Fruit fly (Drosophila melanogaster) whole organism, embryonic: ENCODE results near the gene PRL-1.

ENCODE experiments used
- Atf3 ChIP-seq: fragments of 200-800 bp; sonication (Bioruptor generic); optimal IDR thresholded peaks from 3 replicates; lab custom pipeline; 2016; ENCODE audit warnings: missing biosample characterization, missing genetic modification characterization
- Awh ChIP-seq: fragments of 200-800 bp; sonication (Bioruptor generic); IDR thresholded peaks from 2 replicates; pipeline ENCODE4, ENCODE4 v1.3.6; 2022; ENCODE audit warnings: missing biosample characterization, missing genetic modification characterization
- BtbVII ChIP-seq: fragments of 200-800 bp; sonication (Bioruptor generic); optimal IDR thresholded peaks from 3 replicates; lab custom pipeline; 2017; ENCODE audit warnings: missing biosample characterization, mild to moderate bottlenecking, missing genetic modification characterization
- C15 ChIP-seq: fragments of 200-800 bp; sonication (Bioruptor generic); IDR thresholded peaks from 3 replicates; pipeline ENCODE4 v1.3.6; 2022; ENCODE audit warnings: missing biosample characterization, missing genetic modification characterization
- CG10274 ChIP-seq: fragments of 200-800 bp; sonication (Bioruptor generic); optimal IDR thresholded peaks from 3 replicates; lab custom pipeline; 2017; ENCODE audit warnings: missing biosample characterization, mild to moderate bottlenecking, missing genetic modification characterization
- CG10462 ChIP-seq: fragments of 200-800 bp; sonication (Bioruptor generic); optimal IDR thresholded peaks from 2 replicates; lab custom pipeline; 2016; ENCODE audit warnings: missing biosample characterization, missing genetic modification characterization
- CG12155 ChIP-seq: fragments of 200-800 bp; sonication (Bioruptor generic); optimal IDR thresholded peaks from 3 replicates; lab custom pipeline; 2016; ENCODE audit warnings: missing biosample characterization, missing genetic modification characterization
- CG14014 ChIP-seq: fragments of 200-800 bp; sonication (Bioruptor generic); IDR thresholded peaks from 2 replicates; pipeline ENCODE4 v1.3.6; 2022; ENCODE audit warnings: missing biosample characterization, missing genetic modification characterization
- CG17359 ChIP-seq: fragments of 200-800 bp; sonication (Bioruptor generic); optimal IDR thresholded peaks from 3 replicates; lab custom pipeline; 2018; ENCODE audit warnings: missing biosample characterization, mild to moderate bottlenecking, missing genetic modification characterization, moderate library complexity
- CG17385 ChIP-seq: fragments of 200-800 bp; sonication (Bioruptor generic); optimal IDR thresholded peaks from 3 replicates; lab custom pipeline; 2018; ENCODE audit warnings: missing biosample characterization, mild to moderate bottlenecking, missing genetic modification characterization
- CG18262 ChIP-seq: fragments of 200-800 bp; optimal IDR thresholded peaks from 3 replicates; lab custom pipeline; 2019; ENCODE audit warnings: missing biosample characterization, mild to moderate bottlenecking, missing genetic modification characterization, moderate library complexity
- CG1832 ChIP-seq: fragments of 200-800 bp; sonication (Bioruptor generic); optimal IDR thresholded peaks from 2 replicates; lab custom pipeline; 2017; ENCODE audit warnings: missing biosample characterization, mild to moderate bottlenecking, missing genetic modification characterization, inconsistent platforms
- CG18599 ChIP-seq: fragments of 200-800 bp; sonication (Bioruptor generic); optimal IDR thresholded peaks from 3 replicates; lab custom pipeline; 2017; ENCODE audit warnings: missing biosample characterization, missing genetic modification characterization, mild to moderate bottlenecking, moderate library complexity, missing genetic modification reagents
- CG2875 ChIP-seq: fragments of 200-800 bp; sonication (Bioruptor generic); optimal IDR thresholded peaks from 2 replicates; lab custom pipeline; 2017; ENCODE audit warnings: missing biosample characterization, mild to moderate bottlenecking, missing genetic modification characterization, missing genetic modification reagents
- CG2889 ChIP-seq: fragments of 200-800 bp; sonication (Bioruptor generic); IDR thresholded peaks from 3 replicates; pipeline ENCODE4 v1.3.6; 2022; ENCODE audit warnings: missing biosample characterization, missing genetic modification characterization
- CG3065 ChIP-seq: fragments of 200-800 bp; sonication (Bioruptor generic); optimal IDR thresholded peaks from 2 replicates; lab custom pipeline; 2016; ENCODE audit warnings: missing biosample characterization, missing genetic modification characterization
- CG31441 ChIP-seq: fragments of 200-800 bp; sonication (Bioruptor generic); IDR thresholded peaks from 2 replicates; pipeline ENCODE4 v1.3.6; 2022; ENCODE audit warnings: missing biosample characterization, missing genetic modification characterization
- CG3995 ChIP-seq: fragments of 200-800 bp; sonication (Bioruptor generic); optimal IDR thresholded peaks from 3 replicates; lab custom pipeline; 2016; ENCODE audit warnings: missing biosample characterization, missing genetic modification characterization
- CG4424 ChIP-seq: fragments of 200-800 bp; sonication (Bioruptor generic); optimal IDR thresholded peaks from 3 replicates; lab custom pipeline; 2016; ENCODE audit warnings: missing biosample characterization, missing genetic modification characterization
- CG6791 ChIP-seq: fragments of 200-800 bp; sonication (Bioruptor generic); IDR thresholded peaks from 3 replicates; pipeline ENCODE4 v1.3.6; 2022; ENCODE audit warnings: missing biosample characterization, missing genetic modification characterization; ENCODE audit not compliant: partially characterized antibody
- CG6854 ChIP-seq: fragments of 200-800 bp; sonication (Bioruptor generic); optimal IDR thresholded peaks from 3 replicates; lab custom pipeline; 2017; ENCODE audit warnings: missing biosample characterization, mild to moderate bottlenecking, missing genetic modification characterization
- Camta ChIP-seq: fragments of 200-800 bp; sonication (Bioruptor generic); optimal IDR thresholded peaks from 2 replicates; lab custom pipeline; 2016; ENCODE audit warnings: missing biosample characterization, missing genetic modification characterization
- Deaf1 ChIP-seq: fragments of 200-800 bp; optimal IDR thresholded peaks from 3 replicates; lab custom pipeline; 2019; ENCODE audit warnings: missing biosample characterization, mild to moderate bottlenecking, missing genetic modification characterization, moderate library complexity
- E2f1 ChIP-seq: fragments of 200-800 bp; sonication (Bioruptor generic); IDR thresholded peaks from 2 replicates; pipeline ENCODE4 v1.3.6; 2022; ENCODE audit warnings: missing biosample characterization, missing genetic modification characterization
- ERR ChIP-seq: fragments of 200-800 bp; sonication (Bioruptor generic); optimal IDR thresholded peaks from 2 replicates; lab custom pipeline; 2016; ENCODE audit warnings: missing biosample characterization, missing genetic modification characterization
- H15 ChIP-seq: fragments of 200-800 bp; sonication (Bioruptor generic); IDR thresholded peaks from 3 replicates; pipeline ENCODE4 v1.3.6; 2022; ENCODE audit warnings: missing biosample characterization, missing genetic modification characterization
- HLH3B ChIP-seq: fragments of 200-800 bp; sonication (Bioruptor generic); IDR thresholded peaks from 2 replicates; pipeline ENCODE4 v1.3.6; 2022; ENCODE audit warnings: missing biosample characterization, missing genetic modification characterization
- Kr ChIP-seq: fragments of 200-800 bp; sonication (Bioruptor generic); optimal IDR thresholded peaks from 2 replicates; lab custom pipeline; 2017; ENCODE audit warnings: missing biosample characterization, mild to moderate bottlenecking, missing genetic modification characterization
- Max ChIP-seq: fragments of 200-800 bp; sonication (Bioruptor generic); optimal IDR thresholded peaks from 2 replicates; lab custom pipeline; 2016; ENCODE audit warnings: missing biosample characterization, mild to moderate bottlenecking, missing genetic modification characterization
- Med ChIP-seq: fragments of 200-800 bp; sonication (Bioruptor generic); peaks from one replicate; lab custom pipeline; 2016; ENCODE audit warnings: missing biosample characterization, missing genetic modification characterization, mild to moderate bottlenecking, inconsistent platforms, moderate library complexity
- Spps ChIP-seq: fragments of 200-800 bp; sonication (Bioruptor generic); optimal IDR thresholded peaks from 2 replicates; lab custom pipeline; 2018; ENCODE audit warnings: missing biosample characterization, mild to moderate bottlenecking, missing genetic modification characterization
- TFAM ChIP-seq: fragments of 200-800 bp; sonication (Bioruptor generic); optimal IDR thresholded peaks from 2 replicates; lab custom pipeline; 2017; ENCODE audit warnings: missing biosample characterization, missing genetic modification characterization, inconsistent platforms
- YL-1 ChIP-seq: fragments of 200-800 bp; sonication (Bioruptor generic); optimal IDR thresholded peaks from 3 replicates; lab custom pipeline; 2017; ENCODE audit warnings: missing biosample characterization, mild to moderate bottlenecking, missing genetic modification characterization
- ab ChIP-seq: fragments of 200-800 bp; sonication (Bioruptor generic); optimal IDR thresholded peaks from 2 replicates; lab custom pipeline; 2016; ENCODE audit warnings: missing biosample characterization, missing genetic modification characterization
- ash1 ChIP-seq: fragments of 200-800 bp; sonication (Bioruptor generic); optimal IDR thresholded peaks from 2 replicates; lab custom pipeline; 2018; ENCODE audit warnings: missing biosample characterization, mild to moderate bottlenecking, missing genetic modification characterization
- bsh ChIP-seq, 2 experiments: fragments of 200-800 bp; sonication (Bioruptor generic); optimal IDR thresholded peaks; 2 replicates each; lab custom pipeline; 2017 to 2018; ENCODE audit warnings: mild to moderate bottlenecking in 2 of 2, missing biosample characterization in 2 of 2, missing genetic modification characterization in 2 of 2, moderate library complexity in 1 of 2
- cato ChIP-seq: fragments of 200-800 bp; sonication (Bioruptor generic); optimal IDR thresholded peaks from 2 replicates; lab custom pipeline; 2016; ENCODE audit warnings: missing biosample characterization, missing genetic modification characterization, borderline replicate concordance
- corto ChIP-seq: fragments of 200-800 bp; sonication (Bioruptor generic); optimal IDR thresholded peaks from 2 replicates; lab custom pipeline; 2016; ENCODE audit warnings: missing biosample characterization, mild to moderate bottlenecking, missing genetic modification characterization, moderate library complexity
- fd102C ChIP-seq: fragments of 200-800 bp; sonication (Bioruptor generic); optimal IDR thresholded peaks from 2 replicates; lab custom pipeline; 2018; ENCODE audit warnings: missing biosample characterization, mild to moderate bottlenecking, missing genetic modification characterization, moderate library complexity
- gce ChIP-seq: fragments of 200-800 bp; sonication (Bioruptor generic); IDR thresholded peaks from 3 replicates; pipeline ENCODE4 v1.3.6; 2022; ENCODE audit warnings: missing biosample characterization, missing genetic modification characterization
- hb ChIP-seq: fragments of 200-800 bp; sonication (Bioruptor generic); IDR thresholded peaks from 3 replicates; pipeline ENCODE4 v1.3.6; 2022; ENCODE audit warnings: missing biosample characterization, missing genetic modification characterization; ENCODE audit not compliant: partially characterized antibody
- ind ChIP-seq: fragments of 200-800 bp; sonication (Bioruptor generic); optimal IDR thresholded peaks from 3 replicates; lab custom pipeline; 2016; ENCODE audit warnings: missing biosample characterization, missing genetic modification characterization
- jigr1 ChIP-seq: fragments of 200-800 bp; sonication (Bioruptor generic); IDR thresholded peaks from 3 replicates; pipeline ENCODE4 v1.3.6; 2022; ENCODE audit warnings: missing biosample characterization, missing genetic modification characterization
- lmd ChIP-seq: fragments of 200-800 bp; sonication (Bioruptor generic); IDR thresholded peaks from 2 replicates; pipeline ENCODE4 v1.3.6; 2022; ENCODE audit warnings: missing biosample characterization, missing genetic modification characterization
- ro ChIP-seq: fragments of 200-800 bp; sonication (Bioruptor generic); IDR thresholded peaks from 2 replicates; pipeline ENCODE4 v1.3.6; 2022; ENCODE audit warnings: missing biosample characterization, missing genetic modification characterization
- sc ChIP-seq, 3 experiments: fragments of >200 bp in 2 of 3; fragments of 200-800 bp in 1 of 3; sonication (Bioruptor generic) in 1 of 3; optimal IDR thresholded peaks; 2 replicates in 2 of 3; 3 replicates in 1 of 3; lab custom pipeline; 2017; ENCODE audit warnings: mild to moderate bottlenecking in 1 of 3, missing biosample characterization in 1 of 3, missing genetic modification characterization in 1 of 3, missing genetic modification reagents in 1 of 3
- sens ChIP-seq: fragments of 200-800 bp; sonication (Bioruptor generic); peaks from one replicate; lab custom pipeline; 2016; ENCODE audit warnings: missing biosample characterization, missing genetic modification characterization
- slou ChIP-seq: fragments of 200-800 bp; sonication (Bioruptor generic); optimal IDR thresholded peaks from 3 replicates; lab custom pipeline; 2016; ENCODE audit warnings: missing biosample characterization, missing genetic modification characterization
- slp2 ChIP-seq: fragments of 200-800 bp; sonication (Bioruptor generic); optimal IDR thresholded peaks from 2 replicates; lab custom pipeline; 2016; ENCODE audit warnings: missing biosample characterization, missing genetic modification characterization
- trh ChIP-seq: fragments of 200-800 bp; sonication (Bioruptor generic); optimal IDR thresholded peaks from 2 replicates; lab custom pipeline; 2016; ENCODE audit warnings: missing biosample characterization, missing genetic modification characterization
- vfl ChIP-seq: fragments of 200-800 bp; sonication (Bioruptor generic); optimal IDR thresholded peaks from 2 replicates; lab custom pipeline; 2016; ENCODE audit warnings: missing biosample characterization, missing genetic modification characterization
- zen2 ChIP-seq: fragments of 200-800 bp; sonication (Bioruptor generic); IDR thresholded peaks from 3 replicates; pipeline ENCODE4 v1.3.6; 2022; ENCODE audit warnings: missing biosample characterization, missing genetic modification characterization; ENCODE audit not compliant: partially characterized antibody

PRL-1 gene

dm6 chr2L:16275809-16276178, 18.4 kb upstream of the PRL-1 start (continued):
- peak; percentile 11 for TF ChIP-seq ind (GFP tag; lab: Kevin White, UChicago)
- no peak for TF ChIP-seq CG6791
- peak; percentile 86 for TF ChIP-seq CG18599 (GFP tag; lab: Kevin White, UChicago)
- TF ChIP-seq CG3065 (GFP tag; lab: Kevin White, UChicago): no peak
- TF ChIP-seq CG17385 (GFP tag; lab: Kevin White, UChicago): peak; percentile 43
- TF ChIP-seq CG2889 (GFP tag; lab: Robert Waterston, UW): no peak
- TF ChIP-seq hb (GFP tag; lab: Robert Waterston, UW): no peak
- no peak for TF ChIP-seq Max (GFP tag; lab: Kevin White, UChicago)
- no peak for TF ChIP-seq CG3995
- TF ChIP-seq Spps (tag; lab: Kevin White, UChicago): no peak
- peak; percentile 68 for TF ChIP-seq CG14014 (GFP tag; lab: Robert Waterston, UW)
- TF ChIP-seq jigr1 (GFP tag; lab: Robert Waterston, UW): no peak
- TF ChIP-seq Atf3 (GFP tag; lab: Kevin White, UChicago): no peak
- TF ChIP-seq HLH3B (GFP tag; lab: Robert Waterston, UW): no peak
- TF ChIP-seq ash1: no peak
- peak; percentile 77 for TF ChIP-seq sens (GFP tag; lab: Kevin White, UChicago)
- no peak for TF ChIP-seq corto (GFP tag; lab: Kevin White, UChicago)
- no peak for TF ChIP-seq Camta
- TF ChIP-seq CG17359 (tag; lab: Kevin White, UChicago): peak; percentile 48
- no peak for TF ChIP-seq gce
- no peak for TF ChIP-seq CG4424 (GFP tag; lab: Kevin White, UChicago)
- TF ChIP-seq ERR: no peak
- peak in 1 of 2 experiments; percentile 41 for TF ChIP-seq bsh (GFP tag; optimal IDR thresholded peaks at IDR 0.05; lab: Kevin White, UChicago)
- TF ChIP-seq YL-1: peak; percentile 15
- TF ChIP-seq H15 (GFP tag; lab: Robert Waterston, UW): no peak
- no peak for TF ChIP-seq CG10274 (GFP tag; lab: Kevin White, UChicago)
- peak; percentile 61 for TF ChIP-seq CG31441 (GFP tag; lab: Robert Waterston, UW)
- no peak for TF ChIP-seq Awh
- TF ChIP-seq CG2875 (GFP tag; lab: Kevin White, UChicago): peak; percentile 23
- peak; percentile 34 for TF ChIP-seq CG12155 (GFP tag; lab: Kevin White, UChicago)
- TF ChIP-seq ro: no peak
- no peak for TF ChIP-seq slou (GFP tag; lab: Kevin White, UChicago)
- TF ChIP-seq trh (GFP tag; lab: Kevin White, UChicago): no peak
- TF ChIP-seq Med (GFP tag; lab: Kevin White, UChicago): peak; percentile 84
- no peak for TF ChIP-seq TFAM (GFP tag; lab: Kevin White, UChicago)
- no peak for TF ChIP-seq Deaf1 (tag; lab: Kevin White, UChicago)
- TF ChIP-seq C15 (GFP tag; lab: Robert Waterston, UW): no peak
- no peak for TF ChIP-seq slp2 (GFP tag; lab: Kevin White, UChicago)
- peak; percentile 51 for TF ChIP-seq lmd (GFP tag; lab: Robert Waterston, UW)
- no peak for TF ChIP-seq CG1832 (GFP tag; lab: Kevin White, UChicago)
- TF ChIP-seq ab (GFP tag; lab: Kevin White, UChicago): no peak
- no peak for TF ChIP-seq cato (GFP tag; lab: Kevin White, UChicago)
- TF ChIP-seq BtbVII: peak; percentile 56
- TF ChIP-seq CG10462 (GFP tag; lab: Kevin White, UChicago): no peak
- TF ChIP-seq Kr (GFP tag; lab: Kevin White, UChicago): no peak
- peak; percentile 15; the same call in 1 of the 2 replicates for TF ChIP-seq E2f1 (GFP tag; lab: Robert Waterston, UW)
- no peak for TF ChIP-seq vfl (GFP tag; lab: Kevin White, UChicago)
- peak; percentile 45 for TF ChIP-seq CG6854 (GFP tag; lab: Kevin White, UChicago)
- no peak for TF ChIP-seq zen2 (GFP tag; lab: Robert Waterston, UW)
- no peak for TF ChIP-seq fd102C (GFP tag; lab: Kevin White, UChicago)
- no peak for TF ChIP-seq sc (optimal IDR thresholded peaks at IDR 0.05; lab: Kevin White, UChicago)
- TF ChIP-seq sc (GFP tag; optimal IDR thresholded peaks at IDR 0.05; lab: Kevin White, UChicago): no peak
- peak; percentile 58 for TF ChIP-seq CG18262 (tag; lab: Kevin White, UChicago)
